Fruit fly (Drosophila melanogaster) whole organism, adult: ENCODE measurements around the gene CG5196.

Experiments
- CG12768 ChIP-seq: fragments of 200-800 bp; sonication (Bioruptor generic); optimal IDR thresholded peaks from 2 replicates; lab custom pipeline; 2017; ENCODE audit warnings: missing biosample characterization, missing genetic modification characterization, mild to moderate bottlenecking, moderate library complexity, missing genetic modification reagents
- CG14711 ChIP-seq: fragments of 200-800 bp; sonication (Bioruptor generic); optimal IDR thresholded peaks from 2 replicates; lab custom pipeline; 2018; ENCODE audit warnings: missing biosample characterization, mild to moderate bottlenecking, missing genetic modification characterization, moderate library complexity
- CG1620 ChIP-seq: fragments of 200-800 bp; sonication (Bioruptor generic); optimal IDR thresholded peaks from 2 replicates; lab custom pipeline; 2016; ENCODE audit warnings: missing biosample characterization, missing genetic modification characterization
- CG33017 ChIP-seq: fragments of 200-800 bp; sonication (Bioruptor generic); optimal IDR thresholded peaks from 2 replicates; lab custom pipeline; 2018; ENCODE audit warnings: missing biosample characterization, mild to moderate bottlenecking, missing genetic modification characterization, moderate library complexity
- Clk ChIP-seq: fragments of 200-800 bp; sonication (Bioruptor generic); optimal IDR thresholded peaks from 2 replicates; lab custom pipeline; 2017; ENCODE audit warnings: missing biosample characterization, missing genetic modification characterization
- kay ChIP-seq: fragments of 200-800 bp; sonication (Bioruptor generic); peaks from one replicate; lab custom pipeline; 2016; ENCODE audit warnings: missing biosample characterization, missing genetic modification characterization, borderline replicate concordance

DNA sequence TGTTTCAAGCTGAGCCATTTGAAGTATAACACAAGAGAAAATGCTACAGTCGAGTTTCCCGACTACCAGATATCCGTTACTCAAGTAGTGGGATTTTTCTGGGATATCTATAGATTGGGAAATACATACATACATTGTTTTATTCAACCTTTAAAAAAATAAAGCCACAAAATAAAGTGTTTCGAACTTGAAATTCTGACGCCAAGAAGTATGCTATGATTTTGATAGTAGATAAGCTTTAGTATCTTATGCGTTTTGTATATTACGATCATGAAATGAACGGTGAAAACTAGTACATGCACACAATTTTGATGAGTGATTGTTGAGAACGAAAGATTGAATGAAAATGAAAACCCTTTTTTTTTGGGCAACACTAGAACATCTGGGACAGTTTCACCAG, 44.6 kb upstream of the CG5196 start:
- TF ChIP-seq kay (GFP tag; lab: Kevin White, UChicago), result no peak
- no peak for TF ChIP-seq CG33017
- TF ChIP-seq CG1620 (GFP tag; lab: Kevin White, UChicago), result no peak
- TF ChIP-seq CG14711 (tag; lab: Kevin White, UChicago), result no peak
- TF ChIP-seq CG12768, result no peak
- no peak for TF ChIP-seq Clk (GFP tag; lab: Kevin White, UChicago)
